Worm (Caenorhabditis elegans) whole organism, young adult: ENCODE measurements around the gene sri-4.

Experiments used
- B0019.2 ChIP-seq: fragments of 200-800 bp; sonication (Bioruptor generic); conservative IDR thresholded peaks from 2 replicates; pipeline ENCODE4 v1.3.6; 2022; ENCODE audit warnings: missing genetic modification reagents, missing genetic modification characterization, missing compliant biosample characterization
- B0035.1 ChIP-seq: sonication (generic microtip); optimal IDR thresholded peaks from 2 replicates; lab custom pipeline; 2016; ENCODE audit warnings: missing genetic modification characterization, mild to moderate bottlenecking, missing compliant biosample characterization, missing genotype, missing genetic modification reagents
- B0336.3 ChIP-seq: fragments of 200-800 bp; sonication (Bioruptor generic); IDR thresholded peaks from 2 replicates; pipeline ENCODE4 v1.3.6; 2022; ENCODE audit warnings: missing genetic modification characterization, missing compliant biosample characterization
- C06A6.2 ChIP-seq: fragments of 200-800 bp; sonication (Bioruptor generic); conservative IDR thresholded peaks from 2 replicates; pipeline ENCODE4 v1.3.6; 2022; ENCODE audit warnings: missing genetic modification characterization, missing compliant biosample characterization
- D2030.7 ChIP-seq: fragments of 200-800 bp; sonication (Bioruptor generic); IDR thresholded peaks from 2 replicates; pipeline ENCODE4 v1.3.6; 2022; ENCODE audit warnings: missing genetic modification reagents, missing genetic modification characterization, missing compliant biosample characterization
- F39B2.1 ChIP-seq: fragments of 200-800 bp; sonication (Bioruptor generic); IDR thresholded peaks from 2 replicates; pipeline ENCODE4 v1.3.6; 2022; ENCODE audit warnings: missing genetic modification reagents, missing genetic modification characterization, missing compliant biosample characterization
- F52B5.7 ChIP-seq: sonication (generic microtip); optimal IDR thresholded peaks from 2 replicates; lab custom pipeline; 2016; ENCODE audit warnings: mild to moderate bottlenecking, missing genetic modification characterization, missing compliant biosample characterization
- T07F8.4 ChIP-seq: sonication (generic microtip); optimal IDR thresholded peaks from 2 replicates; lab custom pipeline; 2016; ENCODE audit warnings: mild to moderate bottlenecking, missing genetic modification characterization, moderate library complexity, missing compliant biosample characterization
- Y53F4B.3 ChIP-seq: fragments of 200-800 bp; sonication (Bioruptor generic); IDR thresholded peaks from 2 replicates; pipeline ENCODE4 v1.3.6; 2022; ENCODE audit warnings: missing genetic modification reagents, missing genetic modification characterization, missing compliant biosample characterization
- Y53G8AR.9 ChIP-seq: fragments of 200-800 bp; sonication (Bioruptor generic); conservative IDR thresholded peaks from 2 replicates; pipeline ENCODE4 v1.3.6; 2022; ENCODE audit warnings: missing genetic modification reagents, missing genetic modification characterization, missing compliant biosample characterization
- Y56A3A.18 ChIP-seq: fragments of 200-800 bp; sonication (Bioruptor generic); IDR thresholded peaks from 2 replicates; pipeline ENCODE4 v1.3.6; 2022; ENCODE audit warnings: missing genetic modification reagents, missing genetic modification characterization, missing compliant biosample characterization
- Y95B8A.8 ChIP-seq: fragments of 200-800 bp; sonication (Bioruptor generic); IDR thresholded peaks from 2 replicates; pipeline ENCODE4 v1.3.6; 2022; ENCODE audit warnings: missing genetic modification reagents, missing genetic modification characterization, missing compliant biosample characterization
- ccch-3 ChIP-seq: fragments of 200-800 bp; sonication (Bioruptor generic); optimal IDR thresholded peaks from 2 replicates; lab custom pipeline; 2018; ENCODE audit warnings: mild to moderate bottlenecking, missing genetic modification characterization, missing compliant biosample characterization
- cebp-1 ChIP-seq, 2 experiments: fragments of 200-800 bp in 1 of 2; sonication (Bioruptor generic) in 1 of 2; sonication (generic microtip) in 1 of 2; IDR thresholded peaks in 1 of 2; optimal IDR thresholded peaks in 1 of 2; 2 replicates each; pipeline versions ENCODE4 v1.3.6 to Lab custom; 2017 to 2022; ENCODE audit warnings: missing compliant biosample characterization in 2 of 2, missing genetic modification characterization in 2 of 2, mild to moderate bottlenecking in 1 of 2, missing genetic modification reagents in 1 of 2, moderate library complexity in 1 of 2
- ceh-100 ChIP-seq: fragments of 200-800 bp; sonication (Bioruptor generic); IDR thresholded peaks from 2 replicates; pipeline ENCODE4 v1.3.6; 2022; ENCODE audit warnings: missing genetic modification reagents, missing genetic modification characterization, missing compliant biosample characterization
- ceh-40 ChIP-seq: fragments of 200-800 bp; sonication (Bioruptor generic); IDR thresholded peaks from 2 replicates; pipeline ENCODE4 v1.3.6; 2022; ENCODE audit warnings: missing genetic modification characterization, missing compliant biosample characterization
- dox-1 ChIP-seq: fragments of 200-800 bp; sonication (Bioruptor generic); IDR thresholded peaks from 2 replicates; pipeline ENCODE4 v1.3.6; 2022; ENCODE audit warnings: missing genetic modification reagents, missing genetic modification characterization, missing compliant biosample characterization
- egl-44 ChIP-seq: fragments of 200-800 bp; sonication (Bioruptor generic); IDR thresholded peaks from 2 replicates; pipeline ENCODE4 v1.3.6; 2022; ENCODE audit warnings: missing genetic modification reagents, missing genetic modification characterization, missing compliant biosample characterization
- egrh-3 ChIP-seq: fragments of 200-800 bp; sonication (Bioruptor generic); IDR thresholded peaks from 2 replicates; pipeline ENCODE4 v1.3.6; 2022; ENCODE audit warnings: missing genetic modification reagents, missing genetic modification characterization, missing compliant biosample characterization
- fkh-3 ChIP-seq: sonication (generic microtip); optimal IDR thresholded peaks from 2 replicates; lab custom pipeline; 2016; ENCODE audit warnings: mild to moderate bottlenecking, missing genetic modification characterization, missing compliant biosample characterization
- gei-17 ChIP-seq: fragments of 200-800 bp; sonication (Bioruptor generic); optimal IDR thresholded peaks from 2 replicates; lab custom pipeline; 2018; ENCODE audit warnings: mild to moderate bottlenecking, missing genetic modification characterization, missing compliant biosample characterization
- hmg-20 ChIP-seq: fragments of 200-800 bp; sonication (Bioruptor generic); IDR thresholded peaks from 2 replicates; pipeline ENCODE4 v1.3.6; 2022; ENCODE audit warnings: missing genetic modification reagents, missing genetic modification characterization, missing compliant biosample characterization
- hsf-1 ChIP-seq: fragments of 200-800 bp; sonication (Bioruptor generic); IDR thresholded peaks from 2 replicates; pipeline ENCODE4 v1.3.6; 2022; ENCODE audit warnings: missing genetic modification reagents, missing genetic modification characterization, missing compliant biosample characterization
- lin-26 ChIP-seq: fragments of 200-800 bp; sonication (Bioruptor generic); IDR thresholded peaks from 2 replicates; pipeline ENCODE4 v1.3.6; 2022; ENCODE audit warnings: missing genetic modification reagents, missing genetic modification characterization, missing compliant biosample characterization
- lin-35 ChIP-seq, 3 experiments: fragments of 150-350 bp in 2 of 3; sonication (generic microtip) in 1 of 3; optimal IDR thresholded peaks; 2 replicates each; lab custom pipeline; 2014 to 2018; ENCODE audit warnings: missing biosample characterization in 3 of 3, missing genetic modification characterization in 3 of 3, missing genetic modification reagents in 3 of 3
- lin-54 ChIP-seq: fragments of 200-800 bp; sonication (Bioruptor generic); optimal IDR thresholded peaks from 2 replicates; lab custom pipeline; 2018; ENCODE audit warnings: mild to moderate bottlenecking, missing genetic modification characterization, missing compliant biosample characterization
- lir-1 ChIP-seq: fragments of 200-800 bp; sonication (Bioruptor generic); conservative IDR thresholded peaks from 2 replicates; pipeline ENCODE4 v1.3.6; 2022; ENCODE audit warnings: missing genetic modification reagents, missing genetic modification characterization, missing compliant biosample characterization
- madf-10 ChIP-seq: sonication (generic microtip); optimal IDR thresholded peaks from 2 replicates; lab custom pipeline; 2016; ENCODE audit warnings: mild to moderate bottlenecking, missing genetic modification characterization, missing compliant biosample characterization
- madf-3 ChIP-seq: fragments of 200-800 bp; sonication (Bioruptor generic); IDR thresholded peaks from 2 replicates; pipeline ENCODE4 v1.3.6; 2022; ENCODE audit warnings: missing genetic modification reagents, missing genetic modification characterization, missing compliant biosample characterization
- mcd-1 ChIP-seq: fragments of 200-800 bp; sonication (Bioruptor generic); IDR thresholded peaks from 2 replicates; pipeline ENCODE4 v1.3.6; 2022; ENCODE audit warnings: missing genetic modification reagents, missing genetic modification characterization, missing compliant biosample characterization
- nhr-120 ChIP-seq: fragments of 200-800 bp; sonication (Bioruptor generic); IDR thresholded peaks from 2 replicates; pipeline ENCODE4 v1.3.6; 2022; ENCODE audit warnings: missing genetic modification characterization, missing compliant biosample characterization
- nhr-90 ChIP-seq: sonication (generic microtip); optimal IDR thresholded peaks from 2 replicates; lab custom pipeline; 2016; ENCODE audit warnings: missing genotype, mild to moderate bottlenecking, missing genetic modification characterization, missing compliant biosample characterization
- pbrm-1 ChIP-seq: fragments of 200-800 bp; sonication (Bioruptor generic); IDR thresholded peaks from 2 replicates; pipeline ENCODE4 v1.3.6; 2022; ENCODE audit warnings: missing genetic modification reagents, missing genetic modification characterization, missing compliant biosample characterization
- repo-1 ChIP-seq: sonication (generic microtip); optimal IDR thresholded peaks from 2 replicates; lab custom pipeline; 2017; ENCODE audit warnings: mild to moderate bottlenecking, missing genetic modification characterization, missing compliant biosample characterization
- rpc-1 ChIP-seq, 2 experiments: fragments of 150-350 bp in 1 of 2; sonication (generic microtip) in 1 of 2; optimal IDR thresholded peaks; 2 replicates each; lab custom pipeline; 2014 to 2018; ENCODE audit warnings: missing biosample characterization in 1 of 2, missing genetic modification characterization in 1 of 2, missing genetic modification reagents in 1 of 2, missing genotype in 1 of 2
- sea-2 ChIP-seq: fragments of 200-800 bp; sonication (Bioruptor generic); IDR thresholded peaks from 2 replicates; pipeline ENCODE4 v1.3.6; 2022; ENCODE audit warnings: missing genetic modification characterization, missing compliant biosample characterization
- snpc-3.4 ChIP-seq: sonication (generic microtip); optimal IDR thresholded peaks from 2 replicates; lab custom pipeline; 2017; ENCODE audit warnings: missing genetic modification characterization, mild to moderate bottlenecking, missing compliant biosample characterization, antibody characterized with exemption, moderate library complexity, missing genotype, missing genetic modification reagents
- snpc-4 ChIP-seq, 5 experiments: fragments of 150-350 bp in 1 of 5; sonication (generic microtip) in 4 of 5; optimal IDR thresholded peaks; 2 replicates each; lab custom pipeline; 2014 to 2018; ENCODE audit warnings: missing genetic modification characterization in 5 of 5, missing biosample characterization in 3 of 5, antibody characterized with exemption in 2 of 5, mild to moderate bottlenecking in 2 of 5, missing compliant biosample characterization in 2 of 5, missing genotype in 2 of 5, moderate library complexity in 2 of 5, missing genetic modification reagents in 1 of 5
- tbp1 ChIP-seq: fragments of 200-800 bp; sonication (Bioruptor generic); optimal IDR thresholded peaks from 2 replicates; lab custom pipeline; 2018; ENCODE audit warnings: mild to moderate bottlenecking, missing genetic modification characterization, missing compliant biosample characterization
- tbx-9 ChIP-seq: sonication (generic microtip); optimal IDR thresholded peaks from 2 replicates; lab custom pipeline; 2016; ENCODE audit warnings: borderline replicate concordance, missing genetic modification characterization, inconsistent platforms, missing compliant biosample characterization
- tlf-1 ChIP-seq: fragments of 200-800 bp; sonication (Bioruptor generic); optimal IDR thresholded peaks from 2 replicates; lab custom pipeline; 2018; ENCODE audit warnings: mild to moderate bottlenecking, missing genetic modification characterization, missing compliant biosample characterization
- zfh-2 ChIP-seq: fragments of 200-800 bp; sonication (Bioruptor generic); conservative IDR thresholded peaks from 2 replicates; pipeline ENCODE4 v1.3.6; 2022; ENCODE audit warnings: missing genetic modification reagents, missing genetic modification characterization, missing compliant biosample characterization
- zim-3 ChIP-seq: sonication (generic microtip); optimal IDR thresholded peaks from 2 replicates; lab custom pipeline; 2017; ENCODE audit warnings: mild to moderate bottlenecking, missing genetic modification characterization, moderate library complexity, missing compliant biosample characterization
- ztf-28 ChIP-seq: fragments of 200-800 bp; sonication (Bioruptor generic); IDR thresholded peaks from 2 replicates; pipeline ENCODE4 v1.3.6; 2022; ENCODE audit warnings: missing genetic modification reagents, missing genetic modification characterization, missing compliant biosample characterization

The sri-4 gene

ce11 chrV:723895-724352, 24.2 kb upstream of the sri-4 start, which contains the start of gene fbxb-72 (continued):
- TF ChIP-seq egrh-3 (GFP tag; lab: Robert Waterston, UW) (no peak), tbp1 (GFP tag; lab: Kevin White, UChicago) (peak; percentile 51), F52B5.7 (tag; lab: Kevin White, UChicago) (peak; percentile 84), Y53G8AR.9 (GFP tag; lab: Robert Waterston, UW) (peak; percentile 94), ceh-100 (GFP tag; lab: Robert Waterston, UW) (no peak), mcd-1 (GFP tag; lab: Robert Waterston, UW) (peak; percentile 38; the same call in 1 of the 2 replicates), fkh-3 (no peak), egl-44 (GFP tag; lab: Robert Waterston, UW) (no peak; the same call in 1 of the 2 replicates), nhr-120 (GFP tag; lab: Robert Waterston, UW) (0 out of 2 replicates have a peak, but pooled peaks have one; percentile 59), madf-10 (tag; lab: Kevin White, UChicago) (peak; percentile 66), lin-26 (GFP tag; lab: Robert Waterston, UW) (peak; percentile 32; the same call in 1 of the 2 replicates), snpc-4 (GFP tag; optimal IDR thresholded peaks at IDR 0.05; lab: Kevin White, UChicago) (no peak), snpc-4 (tag; optimal IDR thresholded peaks at IDR 0.05; lab: Kevin White, UChicago) (peak in 3 of 4 experiments; percentile 1 to 41 (median 34)), Y95B8A.8 (GFP tag; lab: Robert Waterston, UW) (peak; percentile 81; the same call in 1 of the 2 replicates), dox-1 (GFP tag; lab: Robert Waterston, UW) (no peak), zim-3 (tag; lab: Kevin White, UChicago) (peak; percentile 46), nhr-90 (tag; lab: Kevin White, UChicago) (peak; percentile 11), rpc-1 (optimal IDR thresholded peaks at IDR 0.05; lab: Kevin White, UChicago) (no peak), rpc-1 (tag; optimal IDR thresholded peaks at IDR 0.05; lab: Kevin White, UChicago) (no peak), C06A6.2 (GFP tag; lab: Robert Waterston, UW) (peak; percentile 71; the same call in 1 of the 2 replicates), pbrm-1 (GFP tag; lab: Robert Waterston, UW) (peak; percentile 52), Y56A3A.18 (GFP tag; lab: Robert Waterston, UW) (peak; percentile 81; the same call in 1 of the 2 replicates), snpc-3.4 (no peak), hsf-1 (GFP tag; lab: Robert Waterston, UW) (peak; percentile 23; the same call in 1 of the 2 replicates), lir-1 (GFP tag; lab: Robert Waterston, UW) (peak; percentile 58), repo-1 (tag; lab: Kevin White, UChicago) (peak; percentile 90), ceh-40 (GFP tag; lab: Robert Waterston, UW) (no peak), lin-54 (GFP tag; lab: Kevin White, UChicago) (no peak), tlf-1 (GFP tag; lab: Kevin White, UChicago) (peak; percentile 89), hmg-20 (GFP tag; lab: Robert Waterston, UW) (0 out of 2 replicates have a peak, but pooled peaks have one; percentile 3), sea-2 (GFP tag; lab: Robert Waterston, UW) (0 out of 2 replicates have a peak, but pooled peaks have one; percentile 9), F39B2.1 (GFP tag; lab: Robert Waterston, UW) (no peak), cebp-1 (GFP tag; IDR thresholded peaks at IDR 0.05; lab: Robert Waterston, UW) (peak; percentile 73), cebp-1 (tag; optimal IDR thresholded peaks at IDR 0.05; lab: Kevin White, UChicago) (peak; percentile 89), D2030.7 (GFP tag; lab: Robert Waterston, UW) (no peak), gei-17 (GFP tag; lab: Kevin White, UChicago) (peak; percentile 38), tbx-9 (tag; lab: Kevin White, UChicago) (no peak)

- TF ChIP-seq ztf-28 (GFP tag; lab: Robert Waterston, UW) (peak; percentile 48; the same call in 1 of the 2 replicates), zfh-2 (GFP tag; lab: Robert Waterston, UW) (peak; percentile 75), madf-3 (GFP tag; lab: Robert Waterston, UW) (no peak), T07F8.4 (tag; lab: Kevin White, UChicago) (no peak), B0019.2 (GFP tag; lab: Robert Waterston, UW) (no peak), Y53F4B.3 (GFP tag; lab: Robert Waterston, UW) (0 out of 2 replicates have a peak, but pooled peaks have one; percentile 6), lin-35 (GFP tag; optimal IDR thresholded peaks at IDR 0.05; lab: Kevin White, UChicago) (peak in 1 of 3 experiments; percentile 43), ccch-3 (GFP tag; lab: Kevin White, UChicago) (peak; percentile 28), B0336.3 (GFP tag; lab: Robert Waterston, UW) (peak; percentile 6), nhr-90 (tag; lab: Kevin White, UChicago) (peak; percentile 18), B0035.1 (no peak), zim-3 (tag; lab: Kevin White, UChicago) (peak; percentile 54), rpc-1 (optimal IDR thresholded peaks at IDR 0.05; lab: Kevin White, UChicago) (no peak), rpc-1 (tag; optimal IDR thresholded peaks at IDR 0.05; lab: Kevin White, UChicago) (no peak), repo-1 (tag; lab: Kevin White, UChicago) (peak; percentile 61), lin-26 (GFP tag; lab: Robert Waterston, UW) (peak; percentile 60), gei-17 (GFP tag; lab: Kevin White, UChicago) (no peak), egrh-3 (GFP tag; lab: Robert Waterston, UW) (peak; percentile 62; the same call in 1 of the 2 replicates)
These were observed 23.7 kb upstream of the sri-4 start for ce11 chrV:724470-724890.
